Fruit fly (Drosophila melanogaster) whole organism, embryonic: ENCODE data around the gene Spn38F.

ENCODE experiments used
- CG10543 ChIP-seq: fragments of 200-800 bp; sonication (Bioruptor generic); optimal IDR thresholded peaks from 3 replicates; lab custom pipeline; 2017; ENCODE audit warnings: missing biosample characterization, mild to moderate bottlenecking, missing genetic modification characterization, moderate library complexity
- CG10979 ChIP-seq: fragments of 200-800 bp; sonication (Bioruptor generic); optimal IDR thresholded peaks from 2 replicates; lab custom pipeline; 2018; ENCODE audit warnings: missing biosample characterization, mild to moderate bottlenecking, missing genetic modification characterization, moderate library complexity
- CG11085 ChIP-seq: fragments of 200-800 bp; sonication (Bioruptor generic); IDR thresholded peaks from 2 replicates; pipeline ENCODE4 v1.3.6; 2022; ENCODE audit warnings: missing biosample characterization, missing genetic modification characterization
- CG11504 ChIP-seq: fragments of 200-800 bp; sonication (Bioruptor generic); optimal IDR thresholded peaks from 3 replicates; lab custom pipeline; 2019; ENCODE audit warnings: missing biosample characterization, mild to moderate bottlenecking, missing genetic modification characterization, moderate library complexity
- CG11695 ChIP-seq: fragments of 200-800 bp; sonication (Bioruptor generic); IDR thresholded peaks from 3 replicates; pipeline ENCODE4 v1.3.6; 2022; ENCODE audit warnings: missing biosample characterization, missing genetic modification characterization
- CG12659 ChIP-seq: fragments of 200-800 bp; sonication (Bioruptor generic); optimal IDR thresholded peaks from 3 replicates; lab custom pipeline; 2017; ENCODE audit warnings: mild to moderate bottlenecking, missing biosample characterization, missing genetic modification reagents, missing genetic modification characterization
- CG15011 ChIP-seq: fragments of 200-800 bp; sonication (Bioruptor generic); optimal IDR thresholded peaks from 3 replicates; lab custom pipeline; 2018; ENCODE audit warnings: missing biosample characterization, mild to moderate bottlenecking, missing genetic modification characterization
- CG16779 ChIP-seq: fragments of 200-800 bp; sonication (Bioruptor generic); IDR thresholded peaks from 2 replicates; pipeline ENCODE4 v1.3.6; 2022; ENCODE audit warnings: missing biosample characterization, missing genetic modification characterization
- CG1792 ChIP-seq: fragments of 200-800 bp; sonication (Bioruptor generic); optimal IDR thresholded peaks from 2 replicates; lab custom pipeline; 2016; ENCODE audit warnings: missing biosample characterization, missing genetic modification characterization
- CG1832 ChIP-seq: fragments of 200-800 bp; sonication (Bioruptor generic); optimal IDR thresholded peaks from 2 replicates; lab custom pipeline; 2017; ENCODE audit warnings: missing biosample characterization, mild to moderate bottlenecking, missing genetic modification characterization, inconsistent platforms
- CG2678 ChIP-seq: fragments of 200-800 bp; sonication (Bioruptor generic); optimal IDR thresholded peaks from 3 replicates; lab custom pipeline; 2019; ENCODE audit warnings: missing biosample characterization, mild to moderate bottlenecking, missing genetic modification characterization, moderate library complexity
- CG2889 ChIP-seq: fragments of 200-800 bp; sonication (Bioruptor generic); IDR thresholded peaks from 3 replicates; pipeline ENCODE4 v1.3.6; 2022; ENCODE audit warnings: missing biosample characterization, missing genetic modification characterization
- CG34422 ChIP-seq: fragments of 200-800 bp; sonication (Bioruptor generic); IDR thresholded peaks from 3 replicates; pipeline ENCODE4 v1.3.6; 2022; ENCODE audit warnings: missing biosample characterization, missing genetic modification characterization
- CG3995 ChIP-seq: fragments of 200-800 bp; sonication (Bioruptor generic); optimal IDR thresholded peaks from 3 replicates; lab custom pipeline; 2016; ENCODE audit warnings: missing biosample characterization, missing genetic modification characterization
- CG4424 ChIP-seq: fragments of 200-800 bp; sonication (Bioruptor generic); optimal IDR thresholded peaks from 3 replicates; lab custom pipeline; 2016; ENCODE audit warnings: missing biosample characterization, missing genetic modification characterization
- CG4730 ChIP-seq: fragments of 200-800 bp; sonication (Bioruptor generic); IDR thresholded peaks from 2 replicates; pipeline ENCODE4 v1.3.6; 2022; ENCODE audit warnings: missing biosample characterization, missing genetic modification characterization
- CG6683 ChIP-seq: fragments of 200-800 bp; sonication (Bioruptor generic); optimal IDR thresholded peaks from 2 replicates; lab custom pipeline; 2017; ENCODE audit warnings: missing biosample characterization, mild to moderate bottlenecking, missing genetic modification characterization, missing genetic modification reagents
- CG6791 ChIP-seq: fragments of 200-800 bp; sonication (Bioruptor generic); IDR thresholded peaks from 3 replicates; pipeline ENCODE4 v1.3.6; 2022; ENCODE audit warnings: missing biosample characterization, missing genetic modification characterization; ENCODE audit not compliant: partially characterized antibody
- CG7928 ChIP-seq: fragments of 200-800 bp; sonication (Bioruptor generic); optimal IDR thresholded peaks from 2 replicates; lab custom pipeline; 2017; ENCODE audit warnings: missing biosample characterization, mild to moderate bottlenecking, missing genetic modification characterization
- CG8290 ChIP-seq, 3 experiments: fragments of 200-800 bp; sonication (Bioruptor generic); optimal IDR thresholded peaks; 2 replicates each; lab custom pipeline; 2016 to 2019; ENCODE audit warnings: missing biosample characterization in 3 of 3, missing genetic modification characterization in 3 of 3, mild to moderate bottlenecking in 2 of 3, moderate library complexity in 1 of 3
- CG9215 ChIP-seq: fragments of 200-800 bp; sonication (Bioruptor generic); IDR thresholded peaks from 2 replicates; pipeline ENCODE4 v1.3.6; 2022; ENCODE audit warnings: missing biosample characterization, missing genetic modification characterization
- CG9437 ChIP-seq: fragments of 200-800 bp; sonication (Bioruptor generic); optimal IDR thresholded peaks from 2 replicates; lab custom pipeline; 2018; ENCODE audit warnings: missing biosample characterization, mild to moderate bottlenecking, missing genetic modification characterization
- Deaf1 ChIP-seq: fragments of 200-800 bp; optimal IDR thresholded peaks from 3 replicates; lab custom pipeline; 2019; ENCODE audit warnings: missing biosample characterization, mild to moderate bottlenecking, missing genetic modification characterization, moderate library complexity
- Ets65A ChIP-seq: fragments of 200-800 bp; sonication (Bioruptor generic); peaks from one replicate; lab custom pipeline; 2016; ENCODE audit warnings: missing biosample characterization, missing genetic modification characterization
- Fer1 ChIP-seq: fragments of 200-800 bp; sonication (Bioruptor generic); optimal IDR thresholded peaks from 2 replicates; lab custom pipeline; 2017; ENCODE audit warnings: missing biosample characterization, mild to moderate bottlenecking, missing genetic modification characterization
- Fer3 ChIP-seq: fragments of 200-800 bp; sonication (Bioruptor generic); optimal IDR thresholded peaks from 2 replicates; lab custom pipeline; 2018; ENCODE audit warnings: missing biosample characterization, mild to moderate bottlenecking, missing genetic modification characterization, moderate library complexity
- Hr78 ChIP-seq, 2 experiments: fragments of 200-800 bp in 1 of 2; fragments of >200 bp in 1 of 2; sonication (Bioruptor generic) in 1 of 2; optimal IDR thresholded peaks; 2 replicates each; lab custom pipeline; 2017 to 2019; ENCODE audit warnings: missing biosample characterization in 2 of 2, missing genetic modification characterization in 2 of 2, mild to moderate bottlenecking in 1 of 2, moderate library complexity in 1 of 2
- MTF-1 ChIP-seq: fragments of 200-800 bp; sonication (Bioruptor generic); optimal IDR thresholded peaks from 2 replicates; lab custom pipeline; 2018; ENCODE audit warnings: missing biosample characterization, mild to moderate bottlenecking, missing genetic modification characterization, borderline replicate concordance
- Opbp ChIP-seq: fragments of 200-800 bp; sonication (Bioruptor generic); IDR thresholded peaks from 3 replicates; pipeline ENCODE4 v1.3.6; 2022; ENCODE audit warnings: missing biosample characterization, missing genetic modification characterization; ENCODE audit not compliant: partially characterized antibody
- Rfx ChIP-seq: fragments of 200-800 bp; sonication (Bioruptor generic); IDR thresholded peaks from 2 replicates; pipeline ENCODE4 v1.3.6; 2022; ENCODE audit warnings: missing biosample characterization, missing genetic modification characterization
- Sry-β ChIP-seq: fragments of 200-800 bp; sonication (Bioruptor generic); optimal IDR thresholded peaks from 2 replicates; lab custom pipeline; 2018; ENCODE audit warnings: missing biosample characterization, mild to moderate bottlenecking, missing genetic modification characterization, moderate library complexity
- Stat92E ChIP-seq, 3 experiments: fragments of >200 bp in 2 of 3; fragments of 200-800 bp in 1 of 3; sonication (Bioruptor generic) in 1 of 3; optimal IDR thresholded peaks; 2 replicates each; lab custom pipeline; 2017 to 2019; ENCODE audit warnings: missing biosample characterization in 3 of 3, missing genetic modification characterization in 3 of 3, mild to moderate bottlenecking in 1 of 3, moderate library complexity in 1 of 3
- TFAM ChIP-seq: fragments of 200-800 bp; sonication (Bioruptor generic); optimal IDR thresholded peaks from 2 replicates; lab custom pipeline; 2017; ENCODE audit warnings: missing biosample characterization, missing genetic modification characterization, inconsistent platforms
- br ChIP-seq: fragments of >200 bp; optimal IDR thresholded peaks from 2 replicates; lab custom pipeline; 2017
- cg ChIP-seq: fragments of 200-800 bp; sonication (Bioruptor generic); optimal IDR thresholded peaks from 3 replicates; lab custom pipeline; 2019; ENCODE audit warnings: missing biosample characterization, mild to moderate bottlenecking, missing genetic modification characterization, moderate library complexity
- chinmo ChIP-seq: fragments of 200-800 bp; sonication (Bioruptor generic); IDR thresholded peaks from 4 replicates; pipeline ENCODE4 v1.3.6; 2022; ENCODE audit warnings: missing biosample characterization, missing genetic modification characterization; ENCODE audit not compliant: partially characterized antibody
- croc ChIP-seq: fragments of 200-800 bp; sonication (Bioruptor generic); conservative IDR thresholded peaks from 3 replicates; pipeline ENCODE4 v1.3.6; 2022; ENCODE audit warnings: missing biosample characterization, missing genetic modification characterization
- dm ChIP-seq: fragments of 200-800 bp; sonication (Bioruptor generic); optimal IDR thresholded peaks from 3 replicates; lab custom pipeline; 2016; ENCODE audit warnings: missing biosample characterization, missing genetic modification characterization
- dysf ChIP-seq: fragments of 200-800 bp; sonication (Bioruptor generic); IDR thresholded peaks from 3 replicates; pipeline ENCODE4 v1.3.6; 2022; ENCODE audit warnings: missing biosample characterization, missing genetic modification characterization
- gcm ChIP-seq: fragments of 200-800 bp; sonication (Bioruptor generic); optimal IDR thresholded peaks from 2 replicates; lab custom pipeline; 2019; ENCODE audit warnings: missing biosample characterization, mild to moderate bottlenecking, missing genetic modification characterization, moderate library complexity
- onecut ChIP-seq: fragments of 200-800 bp; sonication (Bioruptor generic); IDR thresholded peaks from 2 replicates; pipeline ENCODE4 v1.3.6; 2022; ENCODE audit warnings: missing biosample characterization, missing genetic modification characterization
- otp ChIP-seq: fragments of 200-800 bp; sonication (Bioruptor generic); IDR thresholded peaks from 3 replicates; pipeline ENCODE4, ENCODE4 v1.3.6; 2022; ENCODE audit warnings: missing biosample characterization, missing genetic modification characterization
- peb ChIP-seq: fragments of 200-800 bp; sonication (Bioruptor generic); IDR thresholded peaks from 2 replicates; pipeline ENCODE4 v1.3.6; 2022; ENCODE audit warnings: missing biosample characterization, missing genetic modification characterization
- scrt ChIP-seq: fragments of 200-800 bp; sonication (Bioruptor generic); optimal IDR thresholded peaks from 2 replicates; lab custom pipeline; 2018; ENCODE audit warnings: missing biosample characterization, mild to moderate bottlenecking, missing genetic modification characterization, moderate library complexity
- tna ChIP-seq: fragments of 200-800 bp; sonication (Bioruptor generic); IDR thresholded peaks from 2 replicates; pipeline ENCODE4 v1.3.6; 2022; ENCODE audit warnings: missing biosample characterization, missing genetic modification characterization; ENCODE audit not compliant: partially characterized antibody
- unpg ChIP-seq: fragments of 200-800 bp; sonication (Bioruptor generic); optimal IDR thresholded peaks from 3 replicates; lab custom pipeline; 2018; ENCODE audit warnings: missing biosample characterization, mild to moderate bottlenecking, missing genetic modification characterization, moderate library complexity
- usp ChIP-seq: fragments of >200 bp; optimal IDR thresholded peaks from 2 replicates; lab custom pipeline; 2017; ENCODE audit warnings: missing biosample characterization, missing genetic modification characterization

Gene Spn38F

dm6 chr2L:20821249-20822024 is 16.3 kb downstream of the Spn38F start (continued):
- TF ChIP-seq onecut, result peak; percentile 41; the same call in 1 of the 2 replicates
- TF ChIP-seq CG10979 (tag; lab: Kevin White, UChicago), result peak; percentile 32
- peak; percentile 84 for TF ChIP-seq cg (GFP tag; lab: Kevin White, UChicago)
- TF ChIP-seq croc (GFP tag; lab: Robert Waterston, UW), result no peak
- no peak for TF ChIP-seq CG6791 (GFP tag; lab: Robert Waterston, UW)
- TF ChIP-seq Stat92E (GFP tag; optimal IDR thresholded peaks at IDR 0.05; lab: Kevin White, UChicago), result peak in 1 of 3 experiments; percentile 32
- no peak for TF ChIP-seq CG7928
- peak; percentile 83 for TF ChIP-seq CG10543 (GFP tag; lab: Kevin White, UChicago)
- TF ChIP-seq CG8290 (GFP tag; optimal IDR thresholded peaks at IDR 0.05; lab: Kevin White, UChicago), result no peak
- TF ChIP-seq CG8290 (tag; optimal IDR thresholded peaks at IDR 0.05; lab: Kevin White, UChicago), result peak in 1 of 2 experiments; percentile 19
- 0 out of 2 replicates have a peak, but pooled peaks have one; percentile 36 for TF ChIP-seq Rfx
- no peak for TF ChIP-seq CG12659
- TF ChIP-seq Fer1 (GFP tag; lab: Kevin White, UChicago), result peak; percentile 56
- TF ChIP-seq CG9215, result no peak
- TF ChIP-seq dysf (GFP tag; lab: Robert Waterston, UW), result 0 out of 3 replicates have a peak, but pooled peaks have one; percentile 27
- peak; percentile 79 for TF ChIP-seq Deaf1 (tag; lab: Kevin White, UChicago)
- TF ChIP-seq CG9437 (GFP tag; lab: Kevin White, UChicago), result no peak
- TF ChIP-seq chinmo (GFP tag; lab: Robert Waterston, UW), result peak; percentile 82; the same call in 3 of the 4 replicates
- no peak for TF ChIP-seq CG6683 (GFP tag; lab: Kevin White, UChicago)
- TF ChIP-seq CG34422 (GFP tag; lab: Robert Waterston, UW), result peak; percentile 40; the same call in 1 of the 3 replicates
- TF ChIP-seq peb (GFP tag; lab: Robert Waterston, UW), result no peak
- peak; percentile 24 for TF ChIP-seq CG4424 (GFP tag; lab: Kevin White, UChicago)
- no peak for TF ChIP-seq TFAM (GFP tag; lab: Kevin White, UChicago)
- no peak for TF ChIP-seq Hr78 (GFP tag; optimal IDR thresholded peaks at IDR 0.05; lab: Kevin White, UChicago)
- peak; percentile 48; the same call in 1 of the 3 replicates for TF ChIP-seq Opbp (GFP tag; lab: Robert Waterston, UW)
- TF ChIP-seq CG11695, result peak; percentile 67; the same call in 2 of the 3 replicates
- peak; percentile 47; the same call in 1 of the 3 replicates for TF ChIP-seq otp (GFP tag; lab: Robert Waterston, UW)
- no peak for TF ChIP-seq CG4730 (GFP tag; lab: Robert Waterston, UW)
- TF ChIP-seq dm (GFP tag; lab: Kevin White, UChicago), result no peak
- peak; percentile 25 for TF ChIP-seq CG2678 (tag; lab: Kevin White, UChicago)
- no peak for TF ChIP-seq usp (GFP tag; lab: Kevin White, UChicago)
- no peak for TF ChIP-seq CG3995 (GFP tag; lab: Kevin White, UChicago)
- no peak for TF ChIP-seq Ets65A (GFP tag; lab: Kevin White, UChicago)
- peak; percentile 92 for TF ChIP-seq CG11504
- peak; percentile 8 for TF ChIP-seq Fer3 (tag; lab: Kevin White, UChicago)
- peak; percentile 44; the same call in 1 of the 2 replicates for TF ChIP-seq tna (GFP tag; lab: Robert Waterston, UW)
- TF ChIP-seq Sry-β, result no peak
- TF ChIP-seq scrt, result no peak
- no peak for TF ChIP-seq unpg (GFP tag; lab: Kevin White, UChicago)
- no peak for TF ChIP-seq br (lab: Kevin White, UChicago)
- TF ChIP-seq CG2889 (GFP tag; lab: Robert Waterston, UW), result no peak
- TF ChIP-seq gcm (GFP tag; lab: Kevin White, UChicago), result no peak
- TF ChIP-seq CG15011, result no peak
- no peak for TF ChIP-seq CG11085
- TF ChIP-seq CG1832, result no peak
- TF ChIP-seq MTF-1 (GFP tag; lab: Kevin White, UChicago), result peak; percentile 9
- TF ChIP-seq CG1792 (GFP tag; lab: Kevin White, UChicago), result no peak
- 0 out of 2 replicates have a peak, but pooled peaks have one; percentile 24 for TF ChIP-seq CG16779
